Worm (Caenorhabditis elegans): ENCODE data around the gene D1022.2.

DNA sequence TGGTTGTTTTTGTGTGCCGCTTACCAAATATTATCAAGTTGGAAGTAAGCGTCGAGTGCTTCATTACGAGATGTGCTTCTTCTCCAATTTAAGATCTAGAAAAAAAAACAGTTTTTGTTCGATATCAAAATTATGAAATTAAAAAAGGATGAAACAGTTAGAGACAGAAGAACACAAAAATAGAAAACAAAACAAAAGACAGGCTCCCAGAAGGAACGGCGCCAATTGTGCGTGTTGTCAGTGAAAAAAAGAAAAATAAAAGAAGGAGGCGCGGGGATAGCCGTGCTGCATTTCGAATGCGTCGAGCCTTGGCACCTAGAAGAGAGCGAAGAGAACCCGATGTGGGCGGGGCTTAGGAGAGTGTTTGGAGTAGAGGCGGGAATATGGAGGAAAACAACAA lies 6.2 kb downstream of the D1022.2 start, which contains the start of gene sro-1:
- TF ChIP-seq ceh-24 (tag; optimal IDR thresholded peaks at IDR 0.05) (no peak), fkh-10 (GFP tag; optimal IDR thresholded peaks at IDR 0.05) (no peak), pat-9 (tag; optimal IDR thresholded peaks at IDR 0.05) (no peak), ama-1 (optimal IDR thresholded peaks at IDR 0.05) (no peak), pqm-1 (tag; optimal IDR thresholded peaks at IDR 0.05) (no peak), sox-4 (tag; optimal IDR thresholded peaks at IDR 0.05) (no peak), tbx-2 (tag; optimal IDR thresholded peaks at IDR 0.05) (no peak), hlh-6 (tag; optimal IDR thresholded peaks at IDR 0.05) (no peak), hlh-30 (tag; optimal IDR thresholded peaks at IDR 0.05; ENCODE audit: insufficient read depth) (no peak), rnt-1 (tag; optimal IDR thresholded peaks at IDR 0.05) (no peak), nhr-11 (tag; optimal IDR thresholded peaks at IDR 0.05) (no peak), tbx-7 (tag; optimal IDR thresholded peaks at IDR 0.05) (no peak)

All from whole organism, late embryonic.